Fruit fly (Drosophila melanogaster) whole organism, embryonic: ENCODE results near the gene Ubc7.
A peak's percentile ranks its signal among the peaks of the same experiment; 100 is the strongest.

Experiments
- Aef1 ChIP-seq: fragments of 200-800 bp; sonication (Bioruptor generic); IDR thresholded peaks from 3 replicates; pipeline ENCODE4 v1.3.6; 2022; ENCODE audit warnings: missing biosample characterization, missing genetic modification characterization
- Bgb ChIP-seq: fragments of 200-800 bp; sonication (Bioruptor generic); IDR thresholded peaks from 2 replicates; pipeline ENCODE4 v1.3.6; 2022; ENCODE audit warnings: missing biosample characterization, missing genetic modification characterization; ENCODE audit not compliant: partially characterized antibody
- Blimp-1 ChIP-seq: fragments of 200-800 bp; sonication (Bioruptor generic); optimal IDR thresholded peaks from 3 replicates; lab custom pipeline; 2018; ENCODE audit warnings: missing biosample characterization, missing genetic modification characterization, mild to moderate bottlenecking, moderate library complexity, missing genetic modification reagents
- CG10267 ChIP-seq: fragments of 200-800 bp; sonication (Bioruptor generic); optimal IDR thresholded peaks from 2 replicates; lab custom pipeline; 2018; ENCODE audit warnings: missing biosample characterization, mild to moderate bottlenecking, missing genetic modification characterization, moderate library complexity
- CG10462 ChIP-seq: fragments of 200-800 bp; sonication (Bioruptor generic); optimal IDR thresholded peaks from 2 replicates; lab custom pipeline; 2016; ENCODE audit warnings: missing biosample characterization, missing genetic modification characterization
- CG11093 ChIP-seq: fragments of 200-800 bp; sonication (Bioruptor generic); IDR thresholded peaks from 3 replicates; pipeline ENCODE4 v1.3.6; 2022; ENCODE audit warnings: missing biosample characterization, missing genetic modification characterization
- CG17359 ChIP-seq: fragments of 200-800 bp; sonication (Bioruptor generic); optimal IDR thresholded peaks from 3 replicates; lab custom pipeline; 2018; ENCODE audit warnings: missing biosample characterization, mild to moderate bottlenecking, missing genetic modification characterization, moderate library complexity
- CG17802 ChIP-seq: fragments of 200-800 bp; sonication (Bioruptor generic); optimal IDR thresholded peaks from 2 replicates; lab custom pipeline; 2018; ENCODE audit warnings: missing biosample characterization, mild to moderate bottlenecking, missing genetic modification characterization, moderate library complexity
- CG2120 ChIP-seq: fragments of 200-800 bp; sonication (Bioruptor generic); optimal IDR thresholded peaks from 3 replicates; lab custom pipeline; 2016; ENCODE audit warnings: missing biosample characterization, missing genetic modification characterization
- CG3065 ChIP-seq: fragments of 200-800 bp; sonication (Bioruptor generic); optimal IDR thresholded peaks from 2 replicates; lab custom pipeline; 2016; ENCODE audit warnings: missing biosample characterization, missing genetic modification characterization
- CG31388 ChIP-seq: fragments of 200-800 bp; sonication (Bioruptor generic); optimal IDR thresholded peaks from 2 replicates; lab custom pipeline; 2016; ENCODE audit warnings: missing biosample characterization, missing genetic modification characterization
- CG3281 ChIP-seq: fragments of 200-800 bp; sonication (Bioruptor generic); optimal IDR thresholded peaks from 3 replicates; lab custom pipeline; 2017; ENCODE audit warnings: missing biosample characterization, mild to moderate bottlenecking, missing genetic modification characterization
- CG4404 ChIP-seq: fragments of 200-800 bp; sonication (Bioruptor generic); IDR thresholded peaks from 2 replicates; pipeline ENCODE4 v1.3.6; 2022; ENCODE audit warnings: missing biosample characterization, missing genetic modification characterization
- CG4424 ChIP-seq: fragments of 200-800 bp; sonication (Bioruptor generic); optimal IDR thresholded peaks from 3 replicates; lab custom pipeline; 2016; ENCODE audit warnings: missing biosample characterization, missing genetic modification characterization
- CG4707 ChIP-seq: fragments of 200-800 bp; sonication (Bioruptor generic); optimal IDR thresholded peaks from 2 replicates; lab custom pipeline; 2018; ENCODE audit warnings: missing biosample characterization, mild to moderate bottlenecking, missing genetic modification characterization, moderate library complexity
- CG7928 ChIP-seq: fragments of 200-800 bp; sonication (Bioruptor generic); optimal IDR thresholded peaks from 2 replicates; lab custom pipeline; 2017; ENCODE audit warnings: missing biosample characterization, mild to moderate bottlenecking, missing genetic modification characterization
- Dek ChIP-seq: fragments of 200-800 bp; sonication (Bioruptor generic); optimal IDR thresholded peaks from 3 replicates; lab custom pipeline; 2019; ENCODE audit warnings: missing biosample characterization, mild to moderate bottlenecking, missing genetic modification characterization, moderate library complexity
- Dp ChIP-seq: fragments of 200-800 bp; sonication (Bioruptor generic); optimal IDR thresholded peaks from 2 replicates; lab custom pipeline; 2018; ENCODE audit warnings: missing biosample characterization, mild to moderate bottlenecking, missing genetic modification characterization, moderate library complexity
- Ets65A ChIP-seq: fragments of 200-800 bp; sonication (Bioruptor generic); peaks from one replicate; lab custom pipeline; 2016; ENCODE audit warnings: missing biosample characterization, missing genetic modification characterization
- HmgZ ChIP-seq: fragments of 200-800 bp; sonication (Bioruptor generic); optimal IDR thresholded peaks from 2 replicates; lab custom pipeline; 2018; ENCODE audit warnings: missing biosample characterization, mild to moderate bottlenecking, missing genetic modification characterization
- MBD-R2 ChIP-seq: fragments of 200-800 bp; sonication (Bioruptor generic); IDR thresholded peaks from 2 replicates; pipeline ENCODE4 v1.3.6; 2022; ENCODE audit warnings: missing biosample characterization, missing genetic modification characterization
- Med ChIP-seq: fragments of 200-800 bp; sonication (Bioruptor generic); peaks from one replicate; lab custom pipeline; 2016; ENCODE audit warnings: missing biosample characterization, missing genetic modification characterization, mild to moderate bottlenecking, inconsistent platforms, moderate library complexity
- abd-A ChIP-seq: fragments of 200-800 bp; sonication (Bioruptor generic); optimal IDR thresholded peaks from 3 replicates; lab custom pipeline; 2019; ENCODE audit warnings: missing biosample characterization, mild to moderate bottlenecking, missing genetic modification characterization, moderate library complexity
- ase ChIP-seq: fragments of 200-800 bp; sonication (Bioruptor generic); IDR thresholded peaks from 3 replicates; pipeline ENCODE4 v1.3.6; 2022; ENCODE audit warnings: missing biosample characterization, missing genetic modification characterization
- cas ChIP-seq: fragments of 200-800 bp; sonication (Bioruptor generic); IDR thresholded peaks from 2 replicates; pipeline ENCODE4 v1.3.6; 2022; ENCODE audit warnings: missing biosample characterization, missing genetic modification characterization
- crc ChIP-seq: fragments of 200-800 bp; sonication (Bioruptor generic); optimal IDR thresholded peaks from 2 replicates; lab custom pipeline; 2016; ENCODE audit warnings: missing biosample characterization, missing genetic modification characterization
- dpn ChIP-seq, 2 experiments: fragments of 200-800 bp; sonication (Bioruptor generic); optimal IDR thresholded peaks; 3 replicates each; lab custom pipeline; 2016; ENCODE audit warnings: missing biosample characterization in 2 of 2, missing genetic modification characterization in 2 of 2
- esg ChIP-seq: fragments of 200-800 bp; sonication (Bioruptor generic); conservative IDR thresholded peaks from 2 replicates; pipeline ENCODE4 v1.3.6; 2022; ENCODE audit warnings: missing biosample characterization, missing genetic modification characterization
- eyg ChIP-seq: fragments of 200-800 bp; sonication (Bioruptor generic); optimal IDR thresholded peaks from 3 replicates; lab custom pipeline; 2016; ENCODE audit warnings: missing biosample characterization, missing genetic modification characterization
- fd102C ChIP-seq: fragments of 200-800 bp; sonication (Bioruptor generic); optimal IDR thresholded peaks from 2 replicates; lab custom pipeline; 2018; ENCODE audit warnings: missing biosample characterization, mild to moderate bottlenecking, missing genetic modification characterization, moderate library complexity
- ftz-f1 ChIP-seq: fragments of 200-800 bp; sonication (Bioruptor generic); optimal IDR thresholded peaks from 2 replicates; lab custom pipeline; 2016; ENCODE audit warnings: missing biosample characterization, missing genetic modification characterization
- fu2 ChIP-seq: fragments of 200-800 bp; sonication (Bioruptor generic); optimal IDR thresholded peaks from 2 replicates; lab custom pipeline; 2016; ENCODE audit warnings: missing biosample characterization, missing genetic modification characterization
- gcm ChIP-seq: fragments of 200-800 bp; sonication (Bioruptor generic); optimal IDR thresholded peaks from 2 replicates; lab custom pipeline; 2019; ENCODE audit warnings: missing biosample characterization, mild to moderate bottlenecking, missing genetic modification characterization, moderate library complexity
- gem ChIP-seq: fragments of 200-800 bp; sonication (Bioruptor generic); optimal IDR thresholded peaks from 2 replicates; lab custom pipeline; 2019; ENCODE audit warnings: missing biosample characterization, mild to moderate bottlenecking, missing genetic modification characterization, moderate library complexity
- ken ChIP-seq: fragments of 200-800 bp; sonication (Bioruptor generic); IDR thresholded peaks from 3 replicates; pipeline ENCODE4 v1.3.6; 2022; ENCODE audit warnings: missing biosample characterization, missing genetic modification characterization
- onecut ChIP-seq: fragments of 200-800 bp; sonication (Bioruptor generic); IDR thresholded peaks from 2 replicates; pipeline ENCODE4 v1.3.6; 2022; ENCODE audit warnings: missing biosample characterization, missing genetic modification characterization
- psq ChIP-seq: fragments of 200-800 bp; sonication (Bioruptor generic); optimal IDR thresholded peaks from 2 replicates; lab custom pipeline; 2017; ENCODE audit warnings: missing biosample characterization, missing genetic modification characterization
- ro ChIP-seq: fragments of 200-800 bp; sonication (Bioruptor generic); IDR thresholded peaks from 2 replicates; pipeline ENCODE4 v1.3.6; 2022; ENCODE audit warnings: missing biosample characterization, missing genetic modification characterization
- seq ChIP-seq: fragments of 200-800 bp; sonication (Bioruptor generic); IDR thresholded peaks from 2 replicates; pipeline ENCODE4 v1.3.6; 2022; ENCODE audit warnings: missing biosample characterization, missing genetic modification characterization
- shn ChIP-seq: fragments of 200-800 bp; sonication (Bioruptor generic); optimal IDR thresholded peaks from 3 replicates; lab custom pipeline; 2016; ENCODE audit warnings: missing biosample characterization, missing genetic modification characterization
- sna ChIP-seq: fragments of 200-800 bp; sonication (Bioruptor generic); IDR thresholded peaks from 2 replicates; pipeline ENCODE4 v1.3.6; 2022; ENCODE audit warnings: missing biosample characterization, missing genetic modification characterization; ENCODE audit not compliant: partially characterized antibody
- so ChIP-seq: fragments of 200-800 bp; sonication (Bioruptor generic); IDR thresholded peaks from 3 replicates; pipeline ENCODE4 v1.3.6; 2022; ENCODE audit warnings: missing biosample characterization, missing genetic modification characterization
- sob ChIP-seq: fragments of 200-800 bp; sonication (Bioruptor generic); IDR thresholded peaks from 2 replicates; pipeline ENCODE4 v1.3.6; 2022; ENCODE audit warnings: missing biosample characterization, missing genetic modification characterization
- sqz ChIP-seq: fragments of 200-800 bp; sonication (Bioruptor generic); optimal IDR thresholded peaks from 3 replicates; lab custom pipeline; 2018; ENCODE audit warnings: missing biosample characterization, mild to moderate bottlenecking, missing genetic modification characterization
- tap ChIP-seq: fragments of 200-800 bp; optimal IDR thresholded peaks from 3 replicates; lab custom pipeline; 2019; ENCODE audit warnings: missing biosample characterization, mild to moderate bottlenecking, missing genetic modification characterization, moderate library complexity
- tin ChIP-seq: fragments of 200-800 bp; sonication (Bioruptor generic); optimal IDR thresholded peaks from 3 replicates; lab custom pipeline; 2016; ENCODE audit warnings: missing biosample characterization, missing genetic modification characterization
- trh ChIP-seq: fragments of 200-800 bp; sonication (Bioruptor generic); optimal IDR thresholded peaks from 2 replicates; lab custom pipeline; 2016; ENCODE audit warnings: missing biosample characterization, missing genetic modification characterization
- unpg ChIP-seq: fragments of 200-800 bp; sonication (Bioruptor generic); optimal IDR thresholded peaks from 3 replicates; lab custom pipeline; 2018; ENCODE audit warnings: missing biosample characterization, mild to moderate bottlenecking, missing genetic modification characterization, moderate library complexity
- z ChIP-seq: fragments of 200-800 bp; sonication (Bioruptor generic); IDR thresholded peaks from 3 replicates; pipeline ENCODE4 v1.3.6; 2022; ENCODE audit warnings: missing biosample characterization, missing genetic modification characterization

Gene Ubc7

DNA sequence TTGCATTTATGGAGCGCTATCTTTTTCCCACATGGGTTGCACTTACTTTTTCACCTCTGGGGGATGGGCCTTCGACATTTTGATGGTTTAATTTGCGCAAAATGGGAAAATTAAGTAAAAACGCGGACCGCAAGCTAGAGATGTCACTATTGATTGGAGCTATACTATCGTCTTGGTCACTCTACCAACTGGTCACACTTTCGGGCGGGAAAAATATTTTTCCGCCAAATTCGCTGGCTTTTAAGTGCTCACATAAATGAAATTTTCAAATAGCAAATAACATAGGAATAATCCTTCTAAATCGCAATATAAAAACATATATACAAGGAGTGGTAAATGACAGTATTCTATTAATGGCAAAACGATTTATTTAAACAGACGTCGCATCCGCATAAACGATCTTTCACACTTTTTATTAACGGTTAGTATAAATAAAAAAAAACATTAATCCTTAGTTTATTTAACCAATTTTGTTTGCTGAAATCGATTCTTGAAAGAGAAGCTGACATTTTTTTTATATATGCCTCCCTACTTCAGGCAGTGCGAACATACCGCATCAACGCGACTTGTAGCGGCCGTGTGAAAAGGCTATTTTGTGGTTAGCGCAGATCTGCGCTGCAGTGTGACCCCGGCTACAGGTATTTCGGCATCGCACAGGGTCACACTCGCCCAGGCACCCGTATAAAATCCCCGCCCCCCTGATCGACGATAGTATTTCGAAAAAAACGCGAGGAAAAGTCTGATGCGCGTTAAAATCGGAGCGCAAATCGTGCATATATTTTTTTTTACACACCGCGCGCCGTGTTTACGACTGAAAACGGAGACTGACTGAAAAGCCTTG is 47.0 kb downstream of the Ubc7 start, which contains the start of the genes SNRPG and mthl1 (continued):
- peak; percentile 96 for TF ChIP-seq Med
- TF ChIP-seq HmgZ (tag; lab: Kevin White, UChicago), result peak; percentile 37
- TF ChIP-seq fd102C (GFP tag; lab: Kevin White, UChicago), result peak; percentile 7
- TF ChIP-seq Blimp-1 (GFP tag; lab: Kevin White, UChicago), result peak; percentile 9
- TF ChIP-seq shn, result peak; percentile 77
- peak; percentile 94 for TF ChIP-seq esg
- TF ChIP-seq MBD-R2 (GFP tag; lab: Robert Waterston, UW), result peak; percentile 71
- TF ChIP-seq so (GFP tag; lab: Robert Waterston, UW), result peak; percentile 63; the same call in 2 of the 3 replicates
- no peak for TF ChIP-seq CG4707 (GFP tag; lab: Kevin White, UChicago)
- peak; percentile 91 for TF ChIP-seq CG11093 (GFP tag; lab: Robert Waterston, UW)
- peak; percentile 87 for TF ChIP-seq gem (tag; lab: Kevin White, UChicago)
- peak; percentile 96 for TF ChIP-seq sqz (GFP tag; lab: Kevin White, UChicago)
- peak; percentile 43 for TF ChIP-seq eyg
- TF ChIP-seq gcm (GFP tag; lab: Kevin White, UChicago), result peak; percentile 19
- TF ChIP-seq cas, result peak; percentile 63; the same call in 1 of the 2 replicates
- TF ChIP-seq Aef1 (GFP tag; lab: Robert Waterston, UW), result peak; percentile 95
- TF ChIP-seq z (GFP tag; lab: Robert Waterston, UW), result 0 out of 3 replicates have a peak, but pooled peaks have one; percentile 16
- peak; percentile 81 for TF ChIP-seq seq (GFP tag; lab: Robert Waterston, UW)
- no peak for TF ChIP-seq tap
- TF ChIP-seq Dek, result peak; percentile 82
- TF ChIP-seq tin (GFP tag; lab: Kevin White, UChicago), result peak; percentile 84
- peak; percentile 75 for TF ChIP-seq fu2 (GFP tag; lab: Kevin White, UChicago)
- TF ChIP-seq ase, result peak; percentile 94
- peak; percentile 68 for TF ChIP-seq CG31388 (GFP tag; lab: Kevin White, UChicago)
- TF ChIP-seq unpg (GFP tag; lab: Kevin White, UChicago), result peak; percentile 65
- peak; percentile 38 for TF ChIP-seq CG10462
- TF ChIP-seq CG2120 (GFP tag; lab: Kevin White, UChicago), result peak; percentile 92
- TF ChIP-seq CG7928 (GFP tag; lab: Kevin White, UChicago), result peak; percentile 38
- no peak for TF ChIP-seq crc (GFP tag; lab: Kevin White, UChicago)
- TF ChIP-seq CG3065 (GFP tag; lab: Kevin White, UChicago), result peak; percentile 24
- TF ChIP-seq sob (GFP tag; lab: Robert Waterston, UW), result peak; percentile 89
- peak; percentile 23 for TF ChIP-seq psq (GFP tag; lab: Kevin White, UChicago)
- peak; percentile 78 for TF ChIP-seq ro (GFP tag; lab: Robert Waterston, UW)
- TF ChIP-seq abd-A (tag; lab: Kevin White, UChicago), result no peak
- TF ChIP-seq CG10267 (tag; lab: Kevin White, UChicago), result peak; percentile 67
- peak; percentile 76 for TF ChIP-seq CG4424 (GFP tag; lab: Kevin White, UChicago)
- peak; percentile 86 for TF ChIP-seq CG4404 (GFP tag; lab: Robert Waterston, UW)
- peak; percentile 36; the same call in 1 of the 2 replicates for TF ChIP-seq sna
- peak; percentile 99 for TF ChIP-seq Ets65A (GFP tag; lab: Kevin White, UChicago)
- peak; percentile 62 for TF ChIP-seq Dp
- peak; percentile 53 for TF ChIP-seq CG3281 (GFP tag; lab: Kevin White, UChicago)
- TF ChIP-seq Bgb (GFP tag; lab: Robert Waterston, UW), result peak; percentile 69
- TF ChIP-seq dpn (GFP tag; optimal IDR thresholded peaks at IDR 0.05; lab: Kevin White, UChicago), result peak; percentile 38 to 81
- peak; percentile 93 for TF ChIP-seq ken
- peak; percentile 69 for TF ChIP-seq CG17359
- TF ChIP-seq onecut (GFP tag; lab: Robert Waterston, UW), result no peak; the same call in 1 of the 2 replicates
- no peak for TF ChIP-seq ftz-f1 (GFP tag; lab: Kevin White, UChicago)
- peak; percentile 2 for TF ChIP-seq trh
- TF ChIP-seq CG17802 (tag; lab: Kevin White, UChicago), result peak; percentile 94
